Fruit fly (Drosophila melanogaster): Measurements from ENCODE around the gene CG14839.

Gene CG14839

DNA sequence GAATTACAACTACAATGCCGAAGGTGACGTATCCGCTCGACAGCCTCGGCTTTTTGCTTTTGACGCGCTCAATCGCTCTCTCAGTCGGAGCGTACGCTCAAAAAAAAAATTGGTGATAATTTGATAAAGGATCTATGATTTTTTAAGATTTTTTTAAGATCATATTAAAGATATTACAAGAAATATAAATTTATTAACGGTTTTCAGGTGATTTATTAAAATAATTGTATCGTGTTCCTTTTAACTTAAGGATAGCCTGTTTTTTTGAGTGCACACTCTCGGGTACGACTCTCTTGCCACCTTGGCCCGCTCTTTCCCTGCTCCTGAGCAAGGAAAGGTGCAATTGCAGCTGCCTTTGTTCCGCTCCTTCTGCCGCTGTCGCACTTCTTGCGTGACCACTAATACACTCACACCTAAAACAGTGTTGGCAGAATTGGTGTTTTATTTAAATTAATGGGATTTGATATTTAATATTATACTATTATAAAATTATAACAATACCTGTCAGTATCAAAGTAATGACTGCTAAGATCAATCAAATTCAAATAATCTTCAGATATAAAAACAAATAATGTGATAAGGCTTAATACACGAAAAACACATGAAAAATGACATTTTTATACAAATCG lies 15.8 kb downstream of the CG14839 start:
- TF ChIP-seq EcR (GFP tag; optimal IDR thresholded peaks at IDR 0.05) (peak; percentile 72), rn (GFP tag; IDR thresholded peaks at IDR 0.05) (peak; percentile 96), D1 (tag; optimal IDR thresholded peaks at IDR 0.05) (peak; percentile 97), Ets98B (GFP tag; IDR thresholded peaks at IDR 0.05) (peak; percentile 97), CG10348 (GFP tag; IDR thresholded peaks at IDR 0.05) (peak; percentile 77), CG9948 (tag; optimal IDR thresholded peaks at IDR 0.05) (peak; percentile 97), CG4496 (GFP tag; IDR thresholded peaks at IDR 0.05) (peak; percentile 97), CG34367 (tag; optimal IDR thresholded peaks at IDR 0.05) (peak; percentile 94), Pif1A (GFP tag; optimal IDR thresholded peaks at IDR 0.05) (peak; percentile 96), CG17806 (tag; optimal IDR thresholded peaks at IDR 0.05) (peak; percentile 97), CG13204 (GFP tag; optimal IDR thresholded peaks at IDR 0.05) (peak; percentile 96), CG32121 (GFP tag; IDR thresholded peaks at IDR 0.05) (peak; percentile 98), fd96Ca (GFP tag; IDR thresholded peaks at IDR 0.05) (peak; percentile 96), Snoo (tag; optimal IDR thresholded peaks at IDR 0.05) (peak; percentile 93), CG12605 (GFP tag; IDR thresholded peaks at IDR 0.05) (peak; percentile 97), Pif1B (GFP tag; optimal IDR thresholded peaks at IDR 0.05) (peak; percentile 98), CG14655 (GFP tag; optimal IDR thresholded peaks at IDR 0.05) (peak; percentile 97), CG15710 (tag; optimal IDR thresholded peaks at IDR 0.05) (peak; percentile 98), gl (tag; optimal IDR thresholded peaks at IDR 0.05) (peak; percentile 90), CG8301 (tag; optimal IDR thresholded peaks at IDR 0.05) (peak; percentile 96), CG8159 (tag; optimal IDR thresholded peaks at IDR 0.05) (peak; percentile 98)

DNA sequence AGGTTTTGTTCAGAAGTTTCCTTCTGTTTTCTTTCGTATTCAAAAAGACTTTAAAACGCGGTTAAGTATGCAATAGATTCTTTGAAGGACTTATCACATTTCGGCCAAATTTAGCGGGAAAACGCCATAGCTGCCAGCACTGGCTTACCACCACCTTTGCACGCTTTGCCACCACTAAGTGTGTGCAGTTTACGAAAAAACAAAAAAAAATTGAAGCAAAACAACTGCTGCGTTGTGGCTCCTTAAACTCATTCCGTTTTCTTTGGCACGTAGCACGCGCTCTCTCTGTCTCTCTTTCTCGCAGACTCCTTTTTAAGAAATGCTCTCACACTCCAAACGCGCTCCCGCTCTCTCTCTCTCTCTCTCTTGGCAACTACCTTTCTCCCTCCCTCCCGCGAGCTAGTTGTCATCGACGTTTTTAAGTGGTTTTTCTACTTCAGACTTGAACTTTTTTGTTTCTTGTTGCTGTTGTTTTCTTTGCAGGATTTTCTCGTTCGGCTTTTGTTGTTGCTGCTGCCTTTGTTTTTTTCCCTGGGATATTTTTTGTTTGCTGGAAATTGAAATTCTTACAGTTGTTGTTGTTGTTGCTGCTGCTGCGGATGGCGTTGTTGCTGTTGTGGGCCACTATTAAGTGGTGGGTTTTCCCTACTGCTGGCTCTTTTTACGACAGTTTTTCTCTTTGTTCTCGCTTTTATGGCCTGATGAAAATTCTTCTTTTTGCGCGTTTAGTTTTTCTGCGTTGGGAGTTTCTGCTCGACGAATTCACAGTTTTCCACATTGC lies 16.5 kb downstream of the CG14839 start:
- TF ChIP-seq CG34367 (tag; optimal IDR thresholded peaks at IDR 0.05) (peak; percentile 33), EcR (GFP tag; optimal IDR thresholded peaks at IDR 0.05) (peak; percentile 69), CG9948 (tag; optimal IDR thresholded peaks at IDR 0.05) (peak; percentile 50), CG8301 (tag; optimal IDR thresholded peaks at IDR 0.05) (peak; percentile 15), CG32121 (GFP tag; IDR thresholded peaks at IDR 0.05) (no peak; the same call in 1 of the 2 replicates), fd96Ca (GFP tag; IDR thresholded peaks at IDR 0.05) (peak; percentile 63; the same call in 2 of the 3 replicates), CG4496 (GFP tag; IDR thresholded peaks at IDR 0.05) (peak; percentile 84), D1 (tag; optimal IDR thresholded peaks at IDR 0.05) (no peak), CG10348 (GFP tag; IDR thresholded peaks at IDR 0.05) (no peak), CG15710 (tag; optimal IDR thresholded peaks at IDR 0.05) (peak; percentile 53), CG14655 (GFP tag; optimal IDR thresholded peaks at IDR 0.05) (peak; percentile 31), CG13204 (GFP tag; optimal IDR thresholded peaks at IDR 0.05) (peak; percentile 75), Pif1B (GFP tag; optimal IDR thresholded peaks at IDR 0.05) (peak; percentile 66), Snoo (tag; optimal IDR thresholded peaks at IDR 0.05) (no peak), CG8159 (tag; optimal IDR thresholded peaks at IDR 0.05) (peak; percentile 45), CG12605 (GFP tag; IDR thresholded peaks at IDR 0.05) (peak; percentile 69), CG17806 (tag; optimal IDR thresholded peaks at IDR 0.05) (peak; percentile 21), Ets98B (GFP tag; IDR thresholded peaks at IDR 0.05) (peak; percentile 79), rn (GFP tag; IDR thresholded peaks at IDR 0.05) (no peak), gl (tag; optimal IDR thresholded peaks at IDR 0.05) (peak; percentile 88), Pif1A (GFP tag; optimal IDR thresholded peaks at IDR 0.05) (peak; percentile 37)

DNA sequence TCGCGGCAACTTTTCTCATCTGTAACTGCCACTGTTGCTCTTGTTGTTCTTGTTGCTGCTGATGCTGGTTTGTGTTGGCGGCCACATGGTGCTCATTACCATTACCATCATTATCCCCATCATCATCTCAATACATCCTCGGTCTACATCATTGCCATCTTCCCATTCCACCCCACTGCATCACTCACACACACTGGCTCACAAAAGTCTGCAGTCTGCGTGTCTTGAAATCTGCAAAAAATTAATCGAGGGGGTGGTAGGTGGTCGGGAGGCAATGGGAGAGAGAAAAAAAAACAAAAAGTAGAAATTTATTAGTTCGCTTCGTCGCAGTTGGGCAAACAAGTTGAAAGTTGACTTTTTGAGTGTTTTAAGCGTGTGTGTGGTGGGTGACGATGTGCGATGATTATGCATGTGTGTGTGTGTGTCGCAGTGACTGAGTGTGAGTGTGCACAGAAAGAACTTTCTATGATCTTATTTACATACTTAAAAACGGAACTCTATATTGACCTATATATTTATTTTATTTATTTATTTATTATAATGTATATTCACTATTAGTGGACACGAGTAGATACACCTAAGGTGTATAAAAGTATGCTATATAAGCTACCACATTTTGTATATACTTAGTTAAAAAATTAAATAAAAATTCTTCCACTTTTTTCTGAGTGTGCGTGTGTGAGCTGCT lies 17.3 kb downstream of the CG14839 start:
- no peak for TF ChIP-seq fd96Ca (GFP tag; IDR thresholded peaks at IDR 0.05)
- peak; percentile 12 for TF ChIP-seq CG15710 (tag; optimal IDR thresholded peaks at IDR 0.05)
- TF ChIP-seq CG4496 (GFP tag; IDR thresholded peaks at IDR 0.05) = peak; percentile 46; the same call in 1 of the 3 replicates
- TF ChIP-seq EcR (GFP tag; optimal IDR thresholded peaks at IDR 0.05) = no peak
- peak; percentile 20 for TF ChIP-seq CG8159 (tag; optimal IDR thresholded peaks at IDR 0.05)
- TF ChIP-seq Ets98B (GFP tag; IDR thresholded peaks at IDR 0.05) = peak; percentile 47
- TF ChIP-seq gl (tag; optimal IDR thresholded peaks at IDR 0.05) = no peak
- peak; percentile 31 for TF ChIP-seq CG9948 (tag; optimal IDR thresholded peaks at IDR 0.05)
- TF ChIP-seq CG14655 (GFP tag; optimal IDR thresholded peaks at IDR 0.05) = peak; percentile 70
- peak; percentile 41 for TF ChIP-seq CG8301 (tag; optimal IDR thresholded peaks at IDR 0.05)
- no peak for TF ChIP-seq CG13204 (GFP tag; optimal IDR thresholded peaks at IDR 0.05)
- TF ChIP-seq Pif1A (GFP tag; optimal IDR thresholded peaks at IDR 0.05) = peak; percentile 9
- TF ChIP-seq CG32121 (GFP tag; IDR thresholded peaks at IDR 0.05) = peak; percentile 54
- no peak for TF ChIP-seq D1 (tag; optimal IDR thresholded peaks at IDR 0.05)
- peak; percentile 23 for TF ChIP-seq CG17806 (tag; optimal IDR thresholded peaks at IDR 0.05)
- TF ChIP-seq CG34367 (tag; optimal IDR thresholded peaks at IDR 0.05) = peak; percentile 7

DNA sequence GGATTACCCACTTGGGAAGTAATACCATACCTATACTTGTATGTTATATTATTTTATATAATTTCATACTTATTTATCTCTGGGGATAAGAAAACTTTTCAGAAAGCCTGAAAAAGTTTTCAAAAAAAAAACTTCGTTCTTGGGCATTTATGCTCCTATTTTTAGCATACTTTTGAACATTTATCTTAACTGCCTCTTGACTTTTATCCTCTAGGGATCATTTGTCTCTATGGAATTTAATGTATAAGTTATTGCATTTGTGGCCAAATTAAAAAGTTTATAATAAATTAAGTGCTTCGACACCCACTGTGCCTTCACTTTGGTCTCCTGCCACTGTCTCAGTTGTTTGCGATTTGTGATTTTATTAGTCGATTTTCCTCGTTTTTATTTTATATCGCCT lies 18.1 kb downstream of the CG14839 start:
- TF ChIP-seq CG9948 (tag; optimal IDR thresholded peaks at IDR 0.05) = peak; percentile 51
- no peak for TF ChIP-seq CG34367 (tag; optimal IDR thresholded peaks at IDR 0.05)
- TF ChIP-seq CG4496 (GFP tag; IDR thresholded peaks at IDR 0.05) = peak; percentile 28; the same call in 1 of the 3 replicates
- TF ChIP-seq EcR (GFP tag; optimal IDR thresholded peaks at IDR 0.05) = no peak
- TF ChIP-seq CG32121 (GFP tag; IDR thresholded peaks at IDR 0.05) = no peak; the same call in 1 of the 2 replicates
- no peak for TF ChIP-seq fd96Ca (GFP tag; IDR thresholded peaks at IDR 0.05)
- TF ChIP-seq CG14655 (GFP tag; optimal IDR thresholded peaks at IDR 0.05) = peak; percentile 79
- peak; percentile 15 for TF ChIP-seq CG8159 (tag; optimal IDR thresholded peaks at IDR 0.05)
- TF ChIP-seq CG8301 (tag; optimal IDR thresholded peaks at IDR 0.05) = peak; percentile 67
- peak; percentile 19 for TF ChIP-seq Pif1B (GFP tag; optimal IDR thresholded peaks at IDR 0.05)
- TF ChIP-seq CG10348 (GFP tag; IDR thresholded peaks at IDR 0.05) = no peak
- peak; percentile 10 for TF ChIP-seq Snoo (tag; optimal IDR thresholded peaks at IDR 0.05)
- TF ChIP-seq CG17806 (tag; optimal IDR thresholded peaks at IDR 0.05) = peak; percentile 17
- TF ChIP-seq Pif1A (GFP tag; optimal IDR thresholded peaks at IDR 0.05) = peak; percentile 37
